Fruit fly (Drosophila melanogaster) Kc167 (cell line): Measurements from ENCODE around the gene CG9662.

Source experiments
- Myc ChIP-seq: fragments of >200 bp; optimal IDR thresholded peaks from 2 replicates; lab custom pipeline; 2017; ENCODE audit warnings: missing external identifiers
- Sin3A ChIP-seq: fragments of >200 bp; optimal IDR thresholded peaks from 2 replicates; lab custom pipeline; 2018; ENCODE audit warnings: missing external identifiers
- h ChIP-seq: fragments of >200 bp; optimal IDR thresholded peaks from 3 replicates; lab custom pipeline; 2018; ENCODE audit warnings: missing external identifiers
- insv ChIP-seq: fragments of >200 bp; optimal IDR thresholded peaks from 3 replicates; lab custom pipeline; 2018; ENCODE audit warnings: missing external identifiers
- psq ChIP-seq: fragments of >200 bp; optimal IDR thresholded peaks from 2 replicates; lab custom pipeline; 2017; ENCODE audit warnings: missing external identifiers
- ttk ChIP-seq: sonication (Bioruptor generic); optimal IDR thresholded peaks from 2 replicates; lab custom pipeline; 2017; ENCODE audit warnings: missing external identifiers

Gene CG9662

DNA sequence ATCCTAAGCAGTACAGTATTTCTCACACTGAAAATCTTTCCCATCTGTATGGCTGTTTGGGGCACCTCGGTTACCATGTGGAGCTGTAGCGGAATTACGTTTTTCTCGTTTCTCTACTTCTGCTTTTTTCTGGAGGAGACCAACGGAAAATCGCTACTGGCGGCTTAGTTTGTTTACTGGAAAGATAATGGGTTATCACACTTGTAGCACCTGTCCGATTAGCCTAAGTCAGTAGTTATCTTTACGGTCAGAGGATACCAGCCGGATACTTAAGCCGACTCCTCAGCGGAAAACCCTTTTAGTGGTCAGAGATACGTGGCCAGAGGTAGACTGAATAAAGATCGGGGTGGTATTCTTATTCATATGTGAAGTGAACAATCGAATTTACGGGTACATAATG is 44.0 kb downstream of the CG9662 start, which contains the start of gene CG15408:
TSS of gene CG15408 (plus strand) at position 301 of the 400 bp plus-strand sequence.
- no peak for TF ChIP-seq insv
- TF ChIP-seq psq (lab: Kevin White, UChicago), result no peak
- TF ChIP-seq Sin3A (lab: Kevin White, UChicago), result no peak
- TF ChIP-seq h (lab: Kevin White, UChicago), result no peak
- TF ChIP-seq ttk (lab: Kevin White, UChicago), result no peak
- no peak for TF ChIP-seq Myc (lab: Kevin White, UChicago)

DNA sequence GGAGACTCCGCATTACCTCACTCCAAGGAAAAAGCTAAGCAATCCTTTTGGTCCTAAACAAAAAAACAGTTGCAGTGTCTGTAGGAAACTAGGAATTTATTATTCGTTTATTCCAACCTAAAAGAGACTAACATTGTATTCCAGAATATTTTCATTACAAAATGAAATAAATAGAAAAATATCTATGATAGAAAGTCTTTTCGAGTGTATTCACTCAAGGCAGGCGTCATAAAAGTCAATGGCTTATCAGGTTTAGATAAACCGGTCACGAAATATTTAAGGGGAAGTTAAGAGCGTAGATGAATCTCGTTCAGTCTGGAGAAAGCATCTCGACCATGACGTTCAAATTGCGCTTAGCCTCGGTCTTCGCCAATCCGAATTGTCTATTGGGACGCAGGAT is 45.9 kb downstream of the CG9662 start, which contains the start of gene CG3285:
TSS of gene CG3285 (plus strand) at position 301 of the 400 bp plus-strand sequence.
- TF ChIP-seq Sin3A (lab: Kevin White, UChicago) (no peak), insv (no peak), h (lab: Kevin White, UChicago) (no peak), Myc (lab: Kevin White, UChicago) (no peak), ttk (lab: Kevin White, UChicago) (no peak), psq (lab: Kevin White, UChicago) (no peak)

DNA sequence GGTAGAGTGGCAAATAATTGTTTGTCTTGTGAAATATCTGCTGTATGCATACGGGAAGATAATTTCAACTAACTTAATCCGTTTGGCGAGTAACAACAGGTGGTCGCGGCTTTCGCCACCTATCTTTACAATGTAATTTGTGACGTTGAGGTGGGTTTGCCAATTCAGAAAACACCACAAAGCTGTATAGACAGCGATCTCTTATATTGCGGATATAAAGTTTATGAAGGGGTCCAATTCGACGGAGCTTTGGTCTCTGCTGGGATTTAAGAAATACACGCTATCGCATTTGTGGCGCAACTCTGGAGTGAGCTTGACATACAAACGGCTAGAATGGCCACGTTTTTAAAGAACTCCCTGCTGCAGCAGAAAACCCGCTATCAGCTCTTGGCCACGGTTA is 48.9 kb downstream of the CG9662 start, which contains the start of gene CG33282:
TSS of gene CG33282 (plus strand) at position 301 of the 400 bp plus-strand sequence.
- no peak for TF ChIP-seq h (lab: Kevin White, UChicago)
- TF ChIP-seq Sin3A (lab: Kevin White, UChicago), result no peak
- TF ChIP-seq insv, result no peak
- no peak for TF ChIP-seq psq (lab: Kevin White, UChicago)
- TF ChIP-seq Myc (lab: Kevin White, UChicago), result no peak
- TF ChIP-seq ttk (lab: Kevin White, UChicago), result no peak
